Worm (Caenorhabditis elegans): Measurements from ENCODE around the gene F56F10.1.
A peak's percentile ranks its signal among the peaks of the same experiment; 100 is the strongest.

Gene F56F10.1

ce11 chrX:827502-827901 lies 44.9 kb upstream of the F56F10.1 start (continued):
- TF ChIP-seq mxl-3 (GFP tag; optimal IDR thresholded peaks at IDR 0.05) (peak; percentile 76), lin-15B (tag; optimal IDR thresholded peaks at IDR 0.05) (no peak), F44E2.7 (GFP tag; IDR thresholded peaks at IDR 0.05) (no peak), ceh-62 (tag; optimal IDR thresholded peaks at IDR 0.05) (no peak), snpc-4 (tag; optimal IDR thresholded peaks at IDR 0.05) (no peak), arid-1 (GFP tag; conservative IDR thresholded peaks at IDR 0.05) (no peak), nhr-48 (tag; optimal IDR thresholded peaks at IDR 0.05) (peak; percentile 27), mdt-29 (GFP tag; IDR thresholded peaks at IDR 0.05) (no peak), nhr-102 (tag; optimal IDR thresholded peaks at IDR 0.05) (no peak), D1046.2 (GFP tag; IDR thresholded peaks at IDR 0.05) (no peak), ceh-32 (tag; optimal IDR thresholded peaks at IDR 0.05; ENCODE audit: poor library complexity) (no peak), attf-4 (tag; optimal IDR thresholded peaks at IDR 0.05) (no peak), hlh-11 (tag; optimal IDR thresholded peaks at IDR 0.05) (peak; percentile 55), jun-1 (tag; optimal IDR thresholded peaks at IDR 0.05) (peak; percentile 22), F37D6.2 (tag; optimal IDR thresholded peaks at IDR 0.05) (peak; percentile 3), ztf-7 (tag; optimal IDR thresholded peaks at IDR 0.05) (peak; percentile 21), aha-1 (tag) (no peak), Y75B8A.6 (GFP tag; IDR thresholded peaks at IDR 0.05) (no peak), unc-62 (GFP tag; optimal IDR thresholded peaks at IDR 0.05 in 1 of 2) (peak in 1 of 2 experiments; percentile 97), unc-62 (tag; optimal IDR thresholded peaks at IDR 0.05) (no peak), php-3 (GFP tag; IDR thresholded peaks at IDR 0.05) (no peak), ceh-44 (GFP tag; IDR thresholded peaks at IDR 0.05) (no peak), nhr-25 (tag; optimal IDR thresholded peaks at IDR 0.05; ENCODE audit: borderline replicate concordance, insufficient read depth) (peak; percentile 85), daf-8 (GFP tag; IDR thresholded peaks at IDR 0.05) (no peak), tag-97 (GFP tag; IDR thresholded peaks at IDR 0.05) (no peak), ces-1 (GFP tag; optimal IDR thresholded peaks at IDR 0.05) (peak; percentile 46), daf-19 (GFP tag; conservative IDR thresholded peaks at IDR 0.05) (no peak), lin-38 (GFP tag; IDR thresholded peaks at IDR 0.05) (no peak), F49E8.2 (tag; optimal IDR thresholded peaks at IDR 0.05; ENCODE audit: borderline replicate concordance) (no peak), daf-12 (tag; optimal IDR thresholded peaks at IDR 0.05) (no peak), madf-9 (GFP tag; conservative IDR thresholded peaks at IDR 0.05) (no peak), R02D3.7 (tag; optimal IDR thresholded peaks at IDR 0.05) (no peak), lin-39 (tag; optimal IDR thresholded peaks at IDR 0.05) (no peak), zip-2 (tag; optimal IDR thresholded peaks at IDR 0.05) (no peak), lim-7 (GFP tag; IDR thresholded peaks at IDR 0.05) (no peak), lin-13 (GFP tag; optimal IDR thresholded peaks at IDR 0.05) (no peak), saeg-2 (GFP tag; IDR thresholded peaks at IDR 0.05) (no peak), unc-39 (tag; optimal IDR thresholded peaks at IDR 0.05) (no peak), T20F7.1 (GFP tag; optimal IDR thresholded peaks at IDR 0.05) (no peak), spr-3 (GFP tag; optimal IDR thresholded peaks at IDR 0.05) (no peak), gei-8 (GFP tag; optimal IDR thresholded peaks at IDR 0.05) (no peak), dmd-9 (GFP tag; IDR thresholded peaks at IDR 0.05) (no peak), nhr-28 (tag; optimal IDR thresholded peaks at IDR 0.05) (peak; percentile 91), Y5F2A.4 (GFP tag; optimal IDR thresholded peaks at IDR 0.05) (no peak), sdz-12 (GFP tag; optimal IDR thresholded peaks at IDR 0.05) (no peak), duxl-1 (tag; optimal IDR thresholded peaks at IDR 0.05; ENCODE audit: poor library complexity) (no peak), dve-1 (tag; optimal IDR thresholded peaks at IDR 0.05; ENCODE audit: insufficient read depth) (peak; percentile 52), vab-7 (GFP tag; IDR thresholded peaks at IDR 0.05) (no peak; the same call in 1 of the 2 replicates), zfp-2 (tag; optimal IDR thresholded peaks at IDR 0.05) (no peak), lin-1 (GFP tag; IDR thresholded peaks at IDR 0.05) (no peak), ctbp-1 (GFP tag; IDR thresholded peaks at IDR 0.05) (peak; percentile 82), aly-2 (tag; optimal IDR thresholded peaks at IDR 0.05) (no peak), snpc-1.2 (GFP tag; IDR thresholded peaks at IDR 0.05) (no peak)

Data from whole organism, L4 larva.